Fruit fly (Drosophila melanogaster) S2 (cell line): Measurements from ENCODE around the gene glu.

Experiments used
- CG8478 ChIP-seq: fragments of >200 bp; optimal IDR thresholded peaks from 2 replicates; lab custom pipeline; 2018
- CTCF ChIP-seq, 2 experiments: fragments of >200 bp; optimal IDR thresholded peaks; 2 replicates each; lab custom pipeline; 2018

- TF ChIP-seq CG8478 (lab: Kevin White, UChicago) (no peak), CTCF (optimal IDR thresholded peaks at IDR 0.05; lab: Kevin White, UChicago) (no peak)
Measured at dm6 chr2L:16719643-16720515, 18.3 kb downstream of the glu start, which contains the start of gene Cyt-c-p.
